Worm (Caenorhabditis elegans) whole organism, late embryonic: Measurements from ENCODE around the gene btb-7.

Experiments
- ama-1 ChIP-seq: fragments of 150-350 bp; optimal IDR thresholded peaks from 2 replicates; lab custom pipeline; 2014
- ceh-18 ChIP-seq: sonication (generic microtip); optimal IDR thresholded peaks from 2 replicates; lab custom pipeline; 2016; ENCODE audit warnings: missing genetic modification characterization, missing compliant biosample characterization
- dmd-4 ChIP-seq: sonication (generic microtip); optimal IDR thresholded peaks from 2 replicates; lab custom pipeline; 2016; ENCODE audit warnings: borderline replicate concordance, missing genetic modification characterization, missing compliant biosample characterization
- elt-2 ChIP-seq: sonication (generic microtip); optimal IDR thresholded peaks from 2 replicates; lab custom pipeline; 2016; ENCODE audit warnings: missing genetic modification reagents, missing genetic modification characterization, missing compliant biosample characterization
- nfya-1 ChIP-seq: sonication (generic microtip); optimal IDR thresholded peaks from 2 replicates; lab custom pipeline; 2017; ENCODE audit warnings: missing genetic modification characterization, mild to moderate bottlenecking, missing compliant biosample characterization, antibody characterized with exemption, moderate library complexity
- pha-4 ChIP-seq: fragments of 150-350 bp; optimal IDR thresholded peaks from 2 replicates; lab custom pipeline; 2018; ENCODE audit warnings: missing biosample characterization, missing genetic modification reagents, missing genetic modification characterization
- pqm-1 ChIP-seq: sonication (generic microtip); optimal IDR thresholded peaks from 2 replicates; lab custom pipeline; 2016; ENCODE audit warnings: missing genetic modification characterization, missing compliant biosample characterization
- ref-2 ChIP-seq: sonication (generic microtip); optimal IDR thresholded peaks from 2 replicates; lab custom pipeline; 2016; ENCODE audit warnings: missing genetic modification characterization, missing compliant biosample characterization
- rnt-1 ChIP-seq: sonication (generic microtip); optimal IDR thresholded peaks from 2 replicates; lab custom pipeline; 2016; ENCODE audit warnings: missing genetic modification characterization, missing compliant biosample characterization
- tbx-7 ChIP-seq: sonication (generic microtip); optimal IDR thresholded peaks from 2 replicates; lab custom pipeline; 2016; ENCODE audit warnings: missing genotype, missing genetic modification characterization, missing compliant biosample characterization
- unc-42 ChIP-seq: sonication (generic microtip); optimal IDR thresholded peaks from 2 replicates; lab custom pipeline; 2016; ENCODE audit warnings: missing genotype, missing genetic modification characterization, missing compliant biosample characterization
- unc-86 ChIP-seq: sonication (generic microtip); optimal IDR thresholded peaks from 2 replicates; lab custom pipeline; 2016; ENCODE audit warnings: missing genetic modification characterization, missing compliant biosample characterization
- ztf-16 ChIP-seq: sonication (generic microtip); optimal IDR thresholded peaks from 2 replicates; lab custom pipeline; 2017; ENCODE audit warnings: missing genetic modification characterization, missing compliant biosample characterization

ce11 chrII:1663516-1663915 lies 49.5 kb upstream of the btb-7 start, which contains the start of gene duxl-1:
- no peak for TF ChIP-seq pqm-1 (tag; lab: Kevin White, UChicago)
- no peak for TF ChIP-seq ceh-18 (tag; lab: Kevin White, UChicago)
- peak; percentile 40 for TF ChIP-seq elt-2 (tag; lab: Kevin White, UChicago)
- TF ChIP-seq ref-2 = peak; percentile 25
- no peak for TF ChIP-seq tbx-7 (tag; lab: Kevin White, UChicago)
- no peak for TF ChIP-seq rnt-1
- no peak for TF ChIP-seq pha-4 (tag; lab: Kevin White, UChicago)
- no peak for TF ChIP-seq ama-1 (lab: Kevin White, UChicago)
- TF ChIP-seq ztf-16 (tag; lab: Kevin White, UChicago) = no peak
- no peak for TF ChIP-seq unc-42
- no peak for TF ChIP-seq unc-86 (tag; lab: Kevin White, UChicago)
- no peak for TF ChIP-seq dmd-4 (tag; lab: Kevin White, UChicago)
- no peak for TF ChIP-seq nfya-1
